Worm (Caenorhabditis elegans) whole organism, mixed stage, embryonic: ENCODE results near the gene fbxc-40.
"Not testable (repeated sequence)": the region's sequence is repeated elsewhere in the genome, so short reads cannot be mapped to it uniquely, and the experiment has no call there.

Experiments
- M03D4.4 ChIP-seq: sonication (generic microtip); optimal IDR thresholded peaks from 2 replicates; lab custom pipeline; 2017; ENCODE audit warnings: mild to moderate bottlenecking, missing genetic modification characterization, missing compliant biosample characterization
- bed-3 ChIP-seq: fragments of 200-800 bp; sonication (Bioruptor generic); optimal IDR thresholded peaks from 3 replicates; lab custom pipeline; 2018; ENCODE audit warnings: mild to moderate bottlenecking, missing genetic modification characterization, moderate library complexity, missing compliant biosample characterization
- blmp-1 ChIP-seq: fragments of 150-350 bp; optimal IDR thresholded peaks from 2 replicates; lab custom pipeline; 2014; ENCODE audit warnings: missing biosample characterization, missing genetic modification characterization
- ceh-39 ChIP-seq: fragments of 150-350 bp; optimal IDR thresholded peaks from 2 replicates; lab custom pipeline; 2014; ENCODE audit warnings: missing biosample characterization, missing genetic modification characterization
- ceh-43 ChIP-seq: fragments of 200-800 bp; sonication (Bioruptor generic); optimal IDR thresholded peaks from 2 replicates; lab custom pipeline; 2018; ENCODE audit warnings: mild to moderate bottlenecking, missing genetic modification characterization, moderate library complexity, missing compliant biosample characterization
- ceh-83 ChIP-seq: fragments of 200-800 bp; sonication (Bioruptor generic); optimal IDR thresholded peaks from 2 replicates; lab custom pipeline; 2018; ENCODE audit warnings: mild to moderate bottlenecking, missing genetic modification characterization, missing compliant biosample characterization
- ces-1 ChIP-seq: fragments of 150-350 bp; optimal IDR thresholded peaks from 2 replicates; lab custom pipeline; 2014; ENCODE audit warnings: missing biosample characterization, missing genetic modification reagents, missing genetic modification characterization
- cnd-1 ChIP-seq: fragments of 200-800 bp; sonication (Bioruptor generic); optimal IDR thresholded peaks from 2 replicates; lab custom pipeline; 2018; ENCODE audit warnings: mild to moderate bottlenecking, missing genetic modification characterization, missing compliant biosample characterization
- drap-1 ChIP-seq: fragments of 200-800 bp; sonication (Bioruptor generic); optimal IDR thresholded peaks from 3 replicates; lab custom pipeline; 2018; ENCODE audit warnings: mild to moderate bottlenecking, missing genetic modification characterization, missing compliant biosample characterization
- elt-1 ChIP-seq: sonication (generic microtip); optimal IDR thresholded peaks from 2 replicates; lab custom pipeline; 2017; ENCODE audit warnings: missing genetic modification characterization, mild to moderate bottlenecking, missing compliant biosample characterization, antibody characterized with exemption, moderate library complexity, borderline replicate concordance; ENCODE audit not compliant: insufficient read depth
- elt-3 ChIP-seq: fragments of 150-350 bp; optimal IDR thresholded peaks from 2 replicates; lab custom pipeline; 2014; ENCODE audit warnings: missing biosample characterization, missing genetic modification characterization
- flh-1 ChIP-seq: fragments of 200-800 bp; sonication (Bioruptor generic); optimal IDR thresholded peaks from 2 replicates; lab custom pipeline; 2018; ENCODE audit warnings: mild to moderate bottlenecking, missing genetic modification characterization, moderate library complexity, missing compliant biosample characterization
- ham-2 ChIP-seq: fragments of 200-800 bp; sonication (Bioruptor generic); optimal IDR thresholded peaks from 2 replicates; lab custom pipeline; 2018; ENCODE audit warnings: mild to moderate bottlenecking, missing genetic modification characterization, missing compliant biosample characterization
- hlh-1 ChIP-seq: fragments of 150-350 bp; optimal IDR thresholded peaks from 2 replicates; lab custom pipeline; 2014; ENCODE audit warnings: missing biosample characterization, missing genetic modification reagents, missing genetic modification characterization
- lin-13 ChIP-seq: fragments of 150-350 bp; optimal IDR thresholded peaks from 2 replicates; lab custom pipeline; 2014; ENCODE audit warnings: missing biosample characterization, missing genetic modification characterization
- lin-32 ChIP-seq: fragments of 200-800 bp; sonication (Bioruptor generic); optimal IDR thresholded peaks from 2 replicates; lab custom pipeline; 2018; ENCODE audit warnings: mild to moderate bottlenecking, missing genetic modification characterization, missing compliant biosample characterization
- lsy-2 ChIP-seq: fragments of 150-350 bp; optimal IDR thresholded peaks from 2 replicates; lab custom pipeline; 2014; ENCODE audit warnings: missing biosample characterization, missing genetic modification characterization
- mab-5 ChIP-seq: fragments of 150-350 bp; optimal IDR thresholded peaks from 2 replicates; lab custom pipeline; 2014; ENCODE audit warnings: missing biosample characterization, missing genetic modification characterization
- mep-1 ChIP-seq: fragments of 150-350 bp; optimal IDR thresholded peaks from 2 replicates; lab custom pipeline; 2017; ENCODE audit warnings: missing biosample characterization, missing genetic modification reagents, missing genetic modification characterization, inconsistent platforms
- mls-2 ChIP-seq: sonication (generic microtip); optimal IDR thresholded peaks from 2 replicates; lab custom pipeline; 2016; ENCODE audit warnings: mild to moderate bottlenecking, missing genetic modification characterization, moderate library complexity, missing compliant biosample characterization
- nhr-12 ChIP-seq: fragments of 150-350 bp; optimal IDR thresholded peaks from 2 replicates; lab custom pipeline; 2014; ENCODE audit warnings: missing biosample characterization, missing genetic modification characterization
- nhr-2 ChIP-seq: fragments of 150-350 bp; optimal IDR thresholded peaks from 2 replicates; lab custom pipeline; 2014; ENCODE audit warnings: missing biosample characterization, missing genetic modification characterization
- nhr-237 ChIP-seq: fragments of 150-350 bp; optimal IDR thresholded peaks from 2 replicates; lab custom pipeline; 2014; ENCODE audit warnings: missing biosample characterization, missing genetic modification characterization
- nhr-28 ChIP-seq: fragments of 150-350 bp; optimal IDR thresholded peaks from 2 replicates; lab custom pipeline; 2014; ENCODE audit warnings: missing biosample characterization, missing genetic modification characterization
- nhr-76 ChIP-seq: sonication (generic microtip); optimal IDR thresholded peaks from 2 replicates; lab custom pipeline; 2017; ENCODE audit warnings: missing biosample characterization, missing genetic modification characterization
- pha-4 ChIP-seq: fragments of 150-350 bp; optimal IDR thresholded peaks from 2 replicates; lab custom pipeline; 2018; ENCODE audit warnings: missing biosample characterization, missing genetic modification reagents, missing genetic modification characterization
- sem-2 ChIP-seq: fragments of 200-800 bp; sonication (Bioruptor generic); optimal IDR thresholded peaks from 2 replicates; lab custom pipeline; 2018; ENCODE audit warnings: mild to moderate bottlenecking, missing genetic modification characterization, missing compliant biosample characterization
- snpc-4 ChIP-seq: fragments of 150-350 bp; optimal IDR thresholded peaks from 2 replicates; lab custom pipeline; 2014; ENCODE audit warnings: missing biosample characterization, missing genetic modification characterization
- sptf-1 ChIP-seq: sonication (generic microtip); optimal IDR thresholded peaks from 2 replicates; lab custom pipeline; 2017; ENCODE audit warnings: mild to moderate bottlenecking, missing genetic modification characterization, moderate library complexity, missing compliant biosample characterization
- tbx-8 ChIP-seq: fragments of 200-800 bp; sonication (Bioruptor generic); optimal IDR thresholded peaks from 2 replicates; lab custom pipeline; 2018; ENCODE audit warnings: mild to moderate bottlenecking, missing genetic modification characterization, moderate library complexity, missing compliant biosample characterization
- unc-120 ChIP-seq: sonication (generic microtip); optimal IDR thresholded peaks from 2 replicates; lab custom pipeline; 2017; ENCODE audit warnings: missing genetic modification characterization, missing compliant biosample characterization; ENCODE audit not compliant: poor library complexity, severe bottlenecking
- unc-39 ChIP-seq: fragments of 150-350 bp; optimal IDR thresholded peaks from 2 replicates; lab custom pipeline; 2014; ENCODE audit warnings: missing biosample characterization, missing genetic modification characterization
- unc-62 ChIP-seq: fragments of 150-350 bp; optimal IDR thresholded peaks from 2 replicates; lab custom pipeline; 2014; ENCODE audit warnings: missing biosample characterization, missing genetic modification reagents, missing genetic modification characterization
- zip-8 ChIP-seq: fragments of 150-350 bp; optimal IDR thresholded peaks from 2 replicates; lab custom pipeline; 2014; ENCODE audit warnings: missing biosample characterization, missing genetic modification characterization
- ztf-11 ChIP-seq: fragments of 150-350 bp; optimal IDR thresholded peaks from 2 replicates; lab custom pipeline; 2014; ENCODE audit warnings: missing biosample characterization, missing genetic modification characterization

fbxc-40 gene

DNA sequence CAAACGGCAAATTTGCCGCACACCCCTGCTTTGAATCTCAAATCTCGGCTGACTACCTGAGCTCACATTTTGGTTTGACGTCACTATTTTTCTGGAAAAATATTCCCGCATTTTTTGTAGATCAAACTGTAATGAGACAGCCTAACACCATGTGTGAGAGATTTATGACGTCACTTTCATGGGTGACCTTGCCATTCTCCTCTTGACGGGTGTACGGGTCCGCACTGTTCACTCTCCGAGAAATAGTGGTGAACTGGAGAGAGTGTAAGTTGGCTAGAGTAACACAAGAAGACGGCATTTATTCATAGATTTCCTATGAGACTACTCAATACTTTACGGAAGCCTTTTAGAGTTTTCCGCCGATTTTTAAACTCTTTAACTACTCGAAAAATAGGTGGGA lies at the start of gene fbxc-40:
fbxc-40 (plus strand) TSS at position 301 of the 400 bp plus-strand sequence.
- TF ChIP-seq unc-39 (tag; lab: Kevin White, UChicago); nhr-76 (tag; lab: Kevin White, UChicago); drap-1 (GFP tag; lab: Kevin White, UChicago): not testable (repeated sequence)

- no peak for TF ChIP-seq elt-3 (tag; lab: Kevin White, UChicago)
- TF ChIP-seq lin-13 (tag; lab: Kevin White, UChicago), result no peak
- TF ChIP-seq ceh-43 (GFP tag; lab: Kevin White, UChicago), result no peak
- TF ChIP-seq hlh-1, result no peak
- no peak for TF ChIP-seq mab-5 (tag; lab: Kevin White, UChicago)
- no peak for TF ChIP-seq pha-4
- no peak for TF ChIP-seq ces-1 (GFP tag; lab: Kevin White, UChicago)
- no peak for TF ChIP-seq nhr-76 (tag; lab: Kevin White, UChicago)
- no peak for TF ChIP-seq ceh-83 (GFP tag; lab: Kevin White, UChicago)
- no peak for TF ChIP-seq unc-39 (tag; lab: Kevin White, UChicago)
- peak; percentile 71 for TF ChIP-seq cnd-1
- no peak for TF ChIP-seq nhr-12 (tag; lab: Kevin White, UChicago)
- TF ChIP-seq unc-62 (GFP tag; lab: Kevin White, UChicago), result no peak
- TF ChIP-seq M03D4.4 (tag; lab: Kevin White, UChicago), result no peak
- TF ChIP-seq nhr-28 (tag; lab: Kevin White, UChicago), result no peak
- no peak for TF ChIP-seq sptf-1 (tag; lab: Kevin White, UChicago)
- TF ChIP-seq nhr-2 (tag; lab: Kevin White, UChicago), result peak; percentile 90
- peak; percentile 64 for TF ChIP-seq zip-8
- TF ChIP-seq lin-32 (GFP tag; lab: Kevin White, UChicago), result peak; percentile 46
- no peak for TF ChIP-seq unc-120
- no peak for TF ChIP-seq sem-2
- TF ChIP-seq lsy-2 (tag; lab: Kevin White, UChicago), result no peak
- no peak for TF ChIP-seq tbx-8 (GFP tag; lab: Kevin White, UChicago)
- TF ChIP-seq mls-2, result no peak
These were observed 48.5 kb upstream of the fbxc-40 start for ce11 chrII:937265-937664.

DNA sequence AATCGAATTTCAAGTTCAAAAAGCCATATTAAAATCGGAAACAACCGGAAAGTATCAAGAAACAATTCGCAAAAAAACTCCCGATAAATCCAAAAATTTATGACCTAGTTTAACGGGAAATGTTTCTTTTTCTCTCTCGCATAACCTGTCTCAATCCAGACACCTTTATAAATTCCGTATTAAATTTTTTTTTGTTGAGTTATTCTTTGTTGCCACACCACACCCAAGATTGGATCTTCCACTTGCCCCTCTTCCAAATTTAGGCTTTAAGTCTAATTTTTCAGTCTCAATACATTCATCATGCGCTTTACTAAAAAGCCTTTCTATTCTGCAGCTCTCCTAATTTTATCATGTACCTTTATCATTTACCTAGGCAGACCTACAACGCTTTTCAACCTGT lies 47.3 kb upstream of the fbxc-40 start, which contains the start of gene R07C3.3:
R07C3.3 (plus strand) TSS at position 301 of the 400 bp plus-strand sequence.
- no peak for TF ChIP-seq nhr-28 (tag; lab: Kevin White, UChicago)
- TF ChIP-seq ztf-11 (tag; lab: Kevin White, UChicago), result no peak
- TF ChIP-seq ces-1 (GFP tag; lab: Kevin White, UChicago), result no peak
- TF ChIP-seq lin-32 (GFP tag; lab: Kevin White, UChicago), result no peak
- TF ChIP-seq blmp-1, result no peak
- TF ChIP-seq mls-2, result no peak
- no peak for TF ChIP-seq mab-5 (tag; lab: Kevin White, UChicago)
- TF ChIP-seq pha-4, result no peak
- TF ChIP-seq lin-13 (tag; lab: Kevin White, UChicago), result no peak
- no peak for TF ChIP-seq mep-1 (tag; lab: Kevin White, UChicago)
- TF ChIP-seq nhr-76 (tag; lab: Kevin White, UChicago), result no peak
- TF ChIP-seq tbx-8 (GFP tag; lab: Kevin White, UChicago), result no peak
- TF ChIP-seq sptf-1 (tag; lab: Kevin White, UChicago), result no peak
- no peak for TF ChIP-seq ham-2 (GFP tag; lab: Kevin White, UChicago)
- no peak for TF ChIP-seq ceh-43 (GFP tag; lab: Kevin White, UChicago)
- TF ChIP-seq elt-1 (tag; lab: Kevin White, UChicago), result no peak
- no peak for TF ChIP-seq M03D4.4 (tag; lab: Kevin White, UChicago)

ce11 chrII:940779-941178 lies 45.0 kb upstream of the fbxc-40 start, which contains the start of gene fbxc-36:
TSS of gene fbxc-36 (plus strand) at chrII:940983.
- TF ChIP-seq nhr-12 (tag; lab: Kevin White, UChicago) (peak; percentile 41), lsy-2 (tag; lab: Kevin White, UChicago) (no peak), elt-1 (tag; lab: Kevin White, UChicago) (no peak), blmp-1 (no peak), elt-3 (tag; lab: Kevin White, UChicago) (no peak), mab-5 (tag; lab: Kevin White, UChicago) (no peak), pha-4 (no peak), sptf-1 (tag; lab: Kevin White, UChicago) (peak; percentile 45), drap-1 (GFP tag; lab: Kevin White, UChicago) (no peak), nhr-237 (tag; lab: Kevin White, UChicago) (no peak), zip-8 (no peak), nhr-2 (tag; lab: Kevin White, UChicago) (peak; percentile 60), bed-3 (GFP tag; lab: Kevin White, UChicago) (no peak), flh-1 (no peak), lin-32 (GFP tag; lab: Kevin White, UChicago) (no peak), ceh-43 (GFP tag; lab: Kevin White, UChicago) (no peak), nhr-28 (tag; lab: Kevin White, UChicago) (no peak), sem-2 (no peak), unc-39 (tag; lab: Kevin White, UChicago) (no peak), mep-1 (tag; lab: Kevin White, UChicago) (no peak), tbx-8 (GFP tag; lab: Kevin White, UChicago) (no peak), ham-2 (GFP tag; lab: Kevin White, UChicago) (no peak), ceh-83 (GFP tag; lab: Kevin White, UChicago) (no peak), snpc-4 (no peak), unc-120 (no peak), cnd-1 (peak; percentile 14), ztf-11 (tag; lab: Kevin White, UChicago) (no peak), lin-13 (tag; lab: Kevin White, UChicago) (no peak), ceh-39 (tag; lab: Kevin White, UChicago) (peak; percentile 12), M03D4.4 (tag; lab: Kevin White, UChicago) (no peak), hlh-1 (no peak)
